Worm (Caenorhabditis elegans): ENCODE data around the gene B0035.3.

DNA sequence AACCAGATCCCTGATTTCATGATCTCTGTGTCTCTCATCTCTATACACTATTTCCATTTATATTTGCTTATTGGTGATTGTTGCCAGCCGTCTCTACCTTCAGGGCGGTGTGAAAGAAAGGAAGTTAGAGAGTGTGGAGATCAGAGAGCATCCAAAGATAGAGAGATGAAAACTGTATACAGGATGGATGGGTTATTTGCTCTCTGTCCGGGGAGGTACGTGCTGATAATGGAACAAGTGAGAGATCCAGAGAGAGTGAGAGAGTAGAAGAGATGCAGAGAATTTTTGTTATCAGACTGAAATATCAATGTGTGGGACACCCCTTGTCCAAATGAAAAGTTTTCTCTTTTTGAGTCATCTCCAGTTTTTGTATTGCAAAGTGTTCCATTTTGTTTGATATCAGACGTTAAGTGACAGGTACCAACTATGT lies 30.7 kb downstream of the B0035.3 start:
- TF ChIP-seq ama-1 (optimal IDR thresholded peaks at IDR 0.05) (no peak), B0310.2 (tag; optimal IDR thresholded peaks at IDR 0.05) (no peak)

All from whole organism, early embryonic.